Worm (Caenorhabditis elegans): ENCODE results near the gene wrt-9.

The wrt-9 gene

DNA sequence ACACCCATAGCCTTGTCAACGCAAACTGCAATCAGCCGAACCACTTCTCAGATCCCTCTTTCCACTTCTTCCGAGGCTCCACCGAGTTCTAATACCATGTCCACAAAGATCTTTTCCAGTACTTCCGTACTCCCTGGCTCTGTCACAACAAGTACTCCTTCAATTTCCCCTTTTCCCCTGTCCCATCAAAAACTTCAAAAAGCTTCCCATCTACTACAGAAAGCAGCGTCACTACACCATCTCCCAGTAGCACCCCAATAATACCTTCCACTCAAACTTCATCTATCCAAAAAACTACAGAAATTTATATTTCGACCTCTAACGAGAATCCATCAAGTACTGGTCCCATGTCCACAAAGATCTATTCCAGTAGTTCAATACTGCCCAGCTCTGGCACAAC, 19.5 kb upstream of the wrt-9 start:
- TF ChIP-seq flt-1 (GFP tag; IDR thresholded peaks at IDR 0.05), result no peak
- TF ChIP-seq ztf-23 (GFP tag; IDR thresholded peaks at IDR 0.05), result no peak
- TF ChIP-seq T22C8.4 (GFP tag; IDR thresholded peaks at IDR 0.05), result no peak
- TF ChIP-seq med-1 (GFP tag; optimal IDR thresholded peaks at IDR 0.05; ENCODE audit: insufficient read depth), result no peak
- no peak for TF ChIP-seq tab-1 (GFP tag; IDR thresholded peaks at IDR 0.05)
- no peak for TF ChIP-seq cog-1 (tag; optimal IDR thresholded peaks at IDR 0.05)
- TF ChIP-seq ref-1 (GFP tag; conservative IDR thresholded peaks at IDR 0.05), result no peak
- TF ChIP-seq ztf-29 (GFP tag; IDR thresholded peaks at IDR 0.05), result no peak
- no peak for TF ChIP-seq klf-2 (GFP tag; conservative IDR thresholded peaks at IDR 0.05)

DNA sequence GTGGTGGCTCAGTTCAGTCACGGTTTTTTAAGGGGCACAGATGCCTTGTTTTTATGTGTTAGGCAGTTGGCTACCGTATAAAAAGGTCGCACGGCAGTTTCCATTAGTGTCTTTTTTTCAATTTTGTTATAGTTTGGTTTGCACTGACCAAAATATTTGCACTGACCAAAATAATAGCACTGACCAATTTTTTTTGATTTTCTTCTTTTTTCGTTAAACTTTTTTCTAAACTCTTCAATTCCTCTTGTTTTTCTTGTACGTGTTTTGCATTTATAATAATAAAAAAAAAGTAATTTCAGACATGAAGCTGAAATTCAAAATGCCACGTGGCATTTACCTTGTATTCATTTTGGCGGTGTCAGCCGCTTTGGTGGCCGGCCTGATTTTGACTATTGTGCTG, 8.1 kb upstream of the wrt-9 start, which contains the start of gene H02F09.3:
Gene H02F09.3 (plus strand): TSS at position 301 of the 400 bp plus-strand sequence.
- TF ChIP-seq tab-1 (GFP tag; IDR thresholded peaks at IDR 0.05), result no peak
- no peak for TF ChIP-seq T22C8.4 (GFP tag; IDR thresholded peaks at IDR 0.05)
- TF ChIP-seq ref-1 (GFP tag; conservative IDR thresholded peaks at IDR 0.05), result no peak
- no peak for TF ChIP-seq klf-2 (GFP tag; conservative IDR thresholded peaks at IDR 0.05)
- TF ChIP-seq ztf-29 (GFP tag; IDR thresholded peaks at IDR 0.05), result no peak

DNA sequence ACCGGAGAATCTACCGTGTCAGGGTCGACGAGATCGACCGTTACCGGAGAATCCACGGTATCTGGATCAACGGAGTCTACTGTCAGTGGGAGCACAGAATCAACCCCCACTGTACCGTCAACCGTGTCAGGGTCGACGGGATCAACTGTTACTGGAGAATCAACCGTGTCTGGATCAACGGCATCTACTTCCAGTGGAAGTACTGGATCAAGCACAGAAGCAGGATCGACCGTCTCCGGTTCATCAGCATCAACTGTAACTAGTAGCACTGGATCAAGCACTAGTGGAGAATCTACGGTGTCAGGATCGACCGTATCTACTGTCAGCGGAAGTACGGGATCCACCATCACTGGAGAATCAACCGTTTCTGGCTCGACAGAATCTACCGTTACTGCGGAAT, 4.5 kb upstream of the wrt-9 start, which contains the start of gene H02F09.2:
Gene H02F09.2 (plus strand): TSS at position 301 of the 400 bp plus-strand sequence.
- TF ChIP-seq ref-1 (GFP tag; conservative IDR thresholded peaks at IDR 0.05) (no peak), ztf-23 (GFP tag; IDR thresholded peaks at IDR 0.05) (no peak), tab-1 (GFP tag; IDR thresholded peaks at IDR 0.05) (no peak), cog-1 (tag; optimal IDR thresholded peaks at IDR 0.05) (no peak), flt-1 (GFP tag; IDR thresholded peaks at IDR 0.05) (no peak), klf-2 (GFP tag; conservative IDR thresholded peaks at IDR 0.05) (no peak), ztf-29 (GFP tag; IDR thresholded peaks at IDR 0.05) (no peak), T22C8.4 (GFP tag; IDR thresholded peaks at IDR 0.05) (no peak), med-1 (GFP tag; optimal IDR thresholded peaks at IDR 0.05; ENCODE audit: insufficient read depth) (no peak)

DNA sequence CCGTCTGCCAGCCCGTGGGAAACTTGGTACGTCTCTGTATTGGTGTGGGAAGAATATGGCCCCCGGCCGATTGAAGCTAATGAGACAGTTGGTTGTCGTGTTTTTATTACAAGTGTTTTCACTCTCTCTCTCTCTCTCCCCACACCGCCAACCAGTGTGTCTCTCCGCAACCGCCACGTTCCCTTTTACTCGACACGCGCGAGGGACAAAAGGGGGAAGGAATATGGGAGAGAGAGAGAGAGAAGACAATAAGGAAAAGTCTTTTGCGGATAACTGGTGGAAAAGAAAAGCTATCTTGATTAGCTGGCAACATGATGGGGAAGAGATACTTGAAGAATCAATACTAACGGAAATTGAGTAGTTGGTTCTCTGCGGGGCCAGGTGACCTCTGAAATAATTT, 2.2 kb downstream of the wrt-9 start:
- TF ChIP-seq tab-1 (GFP tag; IDR thresholded peaks at IDR 0.05) (no peak), ztf-23 (GFP tag; IDR thresholded peaks at IDR 0.05) (no peak), flt-1 (GFP tag; IDR thresholded peaks at IDR 0.05) (no peak), cog-1 (tag; optimal IDR thresholded peaks at IDR 0.05) (no peak), klf-2 (GFP tag; conservative IDR thresholded peaks at IDR 0.05) (no peak), med-1 (GFP tag; optimal IDR thresholded peaks at IDR 0.05; ENCODE audit: insufficient read depth) (no peak), ztf-29 (GFP tag; IDR thresholded peaks at IDR 0.05) (no peak), ref-1 (GFP tag; conservative IDR thresholded peaks at IDR 0.05) (no peak), T22C8.4 (GFP tag; IDR thresholded peaks at IDR 0.05) (no peak)

DNA sequence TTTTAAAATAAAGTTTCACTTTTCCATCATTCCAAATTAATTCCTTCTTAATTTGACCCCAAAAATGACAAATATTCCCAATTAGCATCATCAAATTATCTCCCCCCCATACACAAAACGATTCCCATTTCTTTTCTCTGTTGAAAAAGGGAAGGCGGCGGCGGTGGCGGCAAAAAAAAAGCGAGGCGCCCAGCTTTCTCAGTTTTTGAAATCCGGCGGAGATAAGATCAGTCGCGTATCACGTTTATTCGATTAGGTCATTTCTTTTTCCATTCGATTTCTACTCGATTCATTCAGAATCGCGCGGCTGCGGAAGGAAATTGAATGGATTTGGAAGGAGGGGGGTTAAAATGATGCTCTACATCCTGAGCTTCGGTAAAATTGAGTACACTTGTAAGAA, 7.5 kb downstream of the wrt-9 start:
- no peak for TF ChIP-seq ztf-29 (GFP tag; IDR thresholded peaks at IDR 0.05)
- no peak for TF ChIP-seq med-1 (GFP tag; optimal IDR thresholded peaks at IDR 0.05; ENCODE audit: insufficient read depth)
- TF ChIP-seq tab-1 (GFP tag; IDR thresholded peaks at IDR 0.05), result no peak
- no peak for TF ChIP-seq klf-2 (GFP tag; conservative IDR thresholded peaks at IDR 0.05)
- TF ChIP-seq flt-1 (GFP tag; IDR thresholded peaks at IDR 0.05), result no peak
- TF ChIP-seq T22C8.4 (GFP tag; IDR thresholded peaks at IDR 0.05), result no peak
- TF ChIP-seq ztf-23 (GFP tag; IDR thresholded peaks at IDR 0.05), result no peak
- no peak for TF ChIP-seq cog-1 (tag; optimal IDR thresholded peaks at IDR 0.05)
- TF ChIP-seq ref-1 (GFP tag; conservative IDR thresholded peaks at IDR 0.05), result no peak

DNA sequence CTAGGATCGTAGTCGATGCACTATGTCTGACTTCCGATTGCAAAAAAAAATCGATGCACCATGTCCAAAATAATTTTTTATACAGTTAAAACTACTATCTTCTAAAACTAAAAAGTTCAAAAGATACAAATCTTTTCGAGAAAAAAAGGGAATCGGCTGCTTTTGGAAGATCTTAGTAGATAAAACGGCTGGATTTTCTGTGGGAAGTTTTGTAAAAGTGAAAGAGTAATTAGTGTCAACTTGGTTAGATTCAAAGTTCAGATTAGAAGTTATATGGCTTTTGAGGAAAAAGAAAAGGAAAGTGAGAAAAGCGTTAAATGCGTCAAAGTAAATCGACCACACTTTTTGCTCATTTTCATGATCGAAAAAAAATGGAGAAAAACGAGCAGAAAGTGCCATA, 10.6 kb downstream of the wrt-9 start:
- TF ChIP-seq flt-1 (GFP tag; IDR thresholded peaks at IDR 0.05) (no peak), tab-1 (GFP tag; IDR thresholded peaks at IDR 0.05) (no peak), T22C8.4 (GFP tag; IDR thresholded peaks at IDR 0.05) (no peak), klf-2 (GFP tag; conservative IDR thresholded peaks at IDR 0.05) (no peak), ztf-23 (GFP tag; IDR thresholded peaks at IDR 0.05) (no peak), med-1 (GFP tag; optimal IDR thresholded peaks at IDR 0.05; ENCODE audit: insufficient read depth) (no peak), cog-1 (tag; optimal IDR thresholded peaks at IDR 0.05) (no peak), ztf-29 (GFP tag; IDR thresholded peaks at IDR 0.05) (no peak), ref-1 (GFP tag; conservative IDR thresholded peaks at IDR 0.05) (no peak)

DNA sequence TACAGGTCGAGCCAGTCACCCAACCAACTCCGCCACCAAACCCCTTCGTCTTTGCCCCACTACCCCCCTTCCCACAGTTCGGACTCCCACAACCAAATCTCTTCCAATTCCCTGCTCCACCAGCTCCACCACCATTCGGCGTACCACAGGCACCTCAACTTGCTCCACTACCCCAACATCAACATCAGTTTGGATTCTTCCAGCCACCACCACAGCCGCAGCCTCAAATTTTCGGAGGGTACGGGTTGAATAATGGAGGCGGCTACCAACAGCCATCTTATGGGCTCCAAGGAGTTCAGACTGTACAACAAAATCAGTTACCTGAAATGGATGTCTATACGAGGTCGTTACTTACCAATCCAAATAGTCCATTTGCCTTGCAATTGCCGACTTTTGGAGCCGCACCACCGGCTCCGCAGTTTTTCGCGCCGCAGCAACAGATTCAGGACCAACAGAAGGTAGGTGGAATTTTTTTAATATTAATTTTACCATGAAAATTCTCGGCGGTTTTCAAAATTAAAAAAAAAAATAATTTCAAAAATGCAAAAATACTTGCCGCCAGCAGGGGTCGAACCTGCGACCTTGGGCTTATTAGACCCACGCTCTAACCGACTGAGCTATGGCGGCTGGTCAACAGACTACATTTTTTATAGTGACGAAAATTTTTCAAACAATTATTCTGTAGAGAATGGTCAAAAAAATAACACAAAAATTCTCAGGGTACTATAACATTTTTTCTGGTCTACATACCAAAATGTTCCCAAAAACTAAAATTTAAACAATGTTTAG, 12.9 kb downstream of the wrt-9 start:
- TF ChIP-seq ztf-23 (GFP tag; IDR thresholded peaks at IDR 0.05), result no peak
- TF ChIP-seq ztf-29 (GFP tag; IDR thresholded peaks at IDR 0.05), result no peak
- TF ChIP-seq T22C8.4 (GFP tag; IDR thresholded peaks at IDR 0.05), result no peak
- no peak for TF ChIP-seq tab-1 (GFP tag; IDR thresholded peaks at IDR 0.05)
- no peak for TF ChIP-seq cog-1 (tag; optimal IDR thresholded peaks at IDR 0.05)
- no peak for TF ChIP-seq ref-1 (GFP tag; conservative IDR thresholded peaks at IDR 0.05)
- no peak for TF ChIP-seq klf-2 (GFP tag; conservative IDR thresholded peaks at IDR 0.05)
- TF ChIP-seq flt-1 (GFP tag; IDR thresholded peaks at IDR 0.05), result no peak
- TF ChIP-seq med-1 (GFP tag; optimal IDR thresholded peaks at IDR 0.05; ENCODE audit: insufficient read depth), result no peak

DNA sequence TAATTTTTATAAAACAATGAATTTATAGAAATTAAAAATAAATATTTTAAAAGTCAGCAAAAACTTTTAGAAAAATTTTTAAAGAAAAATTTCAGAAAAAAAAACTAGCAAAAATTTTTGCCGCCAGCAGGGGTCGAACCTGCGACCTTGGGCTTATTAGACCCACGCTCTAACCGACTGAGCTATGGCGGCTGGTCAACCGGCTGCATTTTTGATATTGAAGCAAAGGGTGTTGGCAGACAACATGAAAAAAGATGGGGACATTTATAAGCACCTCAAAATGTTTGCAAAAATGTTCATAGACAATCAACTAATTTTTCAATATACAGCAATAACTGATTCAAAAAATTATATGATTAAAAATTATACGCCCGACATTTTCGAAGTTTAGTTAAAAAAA, 13.5 kb downstream of the wrt-9 start:
- TF ChIP-seq ref-1 (GFP tag; conservative IDR thresholded peaks at IDR 0.05) (no peak), T22C8.4 (GFP tag; IDR thresholded peaks at IDR 0.05) (no peak), tab-1 (GFP tag; IDR thresholded peaks at IDR 0.05) (no peak), cog-1 (tag; optimal IDR thresholded peaks at IDR 0.05) (no peak)

DNA sequence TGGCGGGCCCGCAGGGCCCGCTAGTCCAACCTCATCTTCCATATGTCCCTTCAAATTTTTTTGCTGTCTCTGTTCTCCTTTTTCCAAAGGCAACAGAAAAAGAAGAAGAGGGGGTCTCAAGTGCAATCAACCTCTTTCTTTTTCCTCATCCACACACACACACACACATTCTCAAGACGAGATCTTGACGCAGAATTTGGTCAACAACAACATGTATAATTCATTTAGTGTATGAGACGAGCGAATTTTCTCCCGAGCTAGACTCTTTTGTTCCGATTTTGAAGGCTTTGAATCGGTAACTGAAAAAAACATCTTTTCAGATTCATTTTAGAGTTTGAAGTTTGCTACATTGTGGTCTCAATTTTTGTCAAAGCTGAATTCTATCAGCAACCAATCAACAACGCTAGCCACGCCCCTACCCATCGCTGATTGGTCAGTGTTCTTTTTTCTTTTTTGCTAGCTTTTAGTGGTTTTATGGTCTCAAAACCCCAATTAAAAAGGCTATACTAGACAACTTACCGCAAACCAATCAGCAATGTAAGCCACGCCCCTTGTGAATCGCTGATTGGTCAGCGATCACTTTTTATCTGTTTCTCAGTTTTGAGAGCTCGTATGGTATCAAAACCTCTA, 21.7 kb downstream of the wrt-9 start:
- TF ChIP-seq T22C8.4 (GFP tag; IDR thresholded peaks at IDR 0.05) (no peak), cog-1 (tag; optimal IDR thresholded peaks at IDR 0.05) (no peak)

DNA sequence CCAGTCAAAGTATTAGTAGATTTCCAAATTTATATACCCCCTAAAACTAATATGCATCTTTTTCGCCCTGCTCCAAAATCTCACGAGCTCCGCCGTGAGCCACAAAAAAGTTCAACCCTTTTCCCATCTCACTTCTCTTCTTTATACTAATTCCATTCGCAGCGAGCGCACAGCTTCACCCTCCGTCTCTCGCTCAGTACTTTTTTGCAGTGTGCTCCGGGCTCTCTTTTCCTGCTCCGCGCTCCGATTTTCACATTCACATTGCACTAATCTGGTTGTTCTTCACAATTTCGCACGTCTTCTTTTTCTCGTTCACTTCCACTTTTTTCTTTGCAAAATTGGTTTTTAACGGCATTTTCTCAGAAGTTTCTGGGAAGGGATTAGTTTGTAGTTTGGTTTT, 22.9 kb downstream of the wrt-9 start:
- TF ChIP-seq tab-1 (GFP tag; IDR thresholded peaks at IDR 0.05) (no peak), klf-2 (GFP tag; conservative IDR thresholded peaks at IDR 0.05) (no peak), med-1 (GFP tag; optimal IDR thresholded peaks at IDR 0.05; ENCODE audit: insufficient read depth) (no peak), ztf-23 (GFP tag; IDR thresholded peaks at IDR 0.05) (no peak), ztf-29 (GFP tag; IDR thresholded peaks at IDR 0.05) (no peak), cog-1 (tag; optimal IDR thresholded peaks at IDR 0.05) (no peak), flt-1 (GFP tag; IDR thresholded peaks at IDR 0.05) (no peak), ref-1 (GFP tag; conservative IDR thresholded peaks at IDR 0.05) (no peak)

All from whole organism, midembryonic.